Worm (Caenorhabditis elegans) whole organism, L3 larva: ENCODE data around the gene srh-24.

Experiments used
- ama-1 ChIP-seq: fragments of 150-350 bp; optimal IDR thresholded peaks from 2 replicates; lab custom pipeline; 2018
- egl-27 ChIP-seq: sonication (generic microtip); optimal IDR thresholded peaks from 4 replicates; lab custom pipeline; 2017; ENCODE audit warnings: missing biosample characterization, missing genetic modification reagents, missing genetic modification characterization
- elt-2 ChIP-seq: sonication (generic microtip); optimal IDR thresholded peaks from 2 replicates; lab custom pipeline; 2016; ENCODE audit warnings: missing genetic modification reagents, mild to moderate bottlenecking, missing genetic modification characterization, missing compliant biosample characterization
- hmg-11 ChIP-seq: sonication (generic microtip); optimal IDR thresholded peaks from 2 replicates; lab custom pipeline; 2016; ENCODE audit warnings: missing genetic modification characterization, missing compliant biosample characterization
- nfya-1 ChIP-seq: sonication (generic microtip); optimal IDR thresholded peaks from 2 replicates; lab custom pipeline; 2017; ENCODE audit warnings: missing genetic modification characterization, mild to moderate bottlenecking, missing compliant biosample characterization, antibody characterized with exemption, moderate library complexity; ENCODE audit not compliant: insufficient read depth
- nhr-12 ChIP-seq: fragments of 150-350 bp; optimal IDR thresholded peaks from 2 replicates; lab custom pipeline; 2014; ENCODE audit warnings: missing biosample characterization, missing genetic modification characterization
- nhr-28 ChIP-seq: fragments of 150-350 bp; optimal IDR thresholded peaks from 2 replicates; lab custom pipeline; 2014; ENCODE audit warnings: missing biosample characterization, missing genetic modification characterization
- nhr-67 ChIP-seq: fragments of 150-350 bp; optimal IDR thresholded peaks from 2 replicates; lab custom pipeline; 2014; ENCODE audit warnings: missing biosample characterization, missing genetic modification characterization
- pqm-1 ChIP-seq: fragments of 150-350 bp; optimal IDR thresholded peaks from 2 replicates; lab custom pipeline; 2017; ENCODE audit warnings: missing biosample characterization, missing genetic modification characterization, inconsistent platforms
- sea-2 ChIP-seq: fragments of 150-350 bp; sonication (generic microtip); optimal IDR thresholded peaks from 4 replicates; lab custom pipeline; 2014; ENCODE audit warnings: missing biosample characterization, missing genetic modification reagents, missing genetic modification characterization
- skn-1 ChIP-seq: fragments of 150-350 bp; optimal IDR thresholded peaks from 2 replicates; lab custom pipeline; 2014; ENCODE audit warnings: missing biosample characterization, missing genetic modification characterization
- unc-62 ChIP-seq: fragments of 150-350 bp; sonication (generic microtip); optimal IDR thresholded peaks from 4 replicates; lab custom pipeline; 2014; ENCODE audit warnings: missing biosample characterization, missing genetic modification reagents, missing genetic modification characterization

- no peak for TF ChIP-seq hmg-11 (tag; lab: Kevin White, UChicago)
- TF ChIP-seq elt-2 (tag; lab: Kevin White, UChicago): no peak
- no peak for TF ChIP-seq nhr-12 (tag; lab: Kevin White, UChicago)
- no peak for TF ChIP-seq ama-1 (lab: Kevin White, UChicago)
- TF ChIP-seq nhr-28: no peak
- no peak for TF ChIP-seq sea-2 (GFP tag; lab: Kevin White, UChicago)
- no peak for TF ChIP-seq unc-62
- TF ChIP-seq pqm-1 (tag; lab: Kevin White, UChicago): no peak
- TF ChIP-seq nhr-67 (tag; lab: Kevin White, UChicago): no peak
- no peak for TF ChIP-seq skn-1
- no peak for TF ChIP-seq nfya-1 (tag; lab: Kevin White, UChicago)
- TF ChIP-seq egl-27 (tag; lab: Kevin White, UChicago): no peak
These were observed 40.1 kb downstream of the srh-24 start, which contains the start of gene srx-42 for ce11 chrV:13920730-13921129.
